Fruit fly (Drosophila melanogaster) whole organism, pupa: ENCODE results near the gene Delta.

ENCODE experiments used
- CG10348 ChIP-seq: fragments of 200-800 bp; sonication (Bioruptor generic); IDR thresholded peaks from 2 replicates; pipeline ENCODE4 v1.3.6; 2022; ENCODE audit warnings: missing biosample characterization, missing genetic modification characterization
- CG12605 ChIP-seq: fragments of 200-800 bp; sonication (Bioruptor generic); IDR thresholded peaks from 2 replicates; pipeline ENCODE4 v1.3.6; 2022; ENCODE audit warnings: missing biosample characterization, missing genetic modification characterization
- CG13204 ChIP-seq: fragments of 200-800 bp; sonication (Bioruptor generic); optimal IDR thresholded peaks from 2 replicates; lab custom pipeline; 2018; ENCODE audit warnings: missing biosample characterization, mild to moderate bottlenecking, missing genetic modification characterization, moderate library complexity
- CG14655 ChIP-seq: fragments of 200-800 bp; sonication (Bioruptor generic); optimal IDR thresholded peaks from 3 replicates; lab custom pipeline; 2017; ENCODE audit warnings: mild to moderate bottlenecking, missing biosample characterization, missing genetic modification reagents, missing genetic modification characterization
- CG15710 ChIP-seq: fragments of 200-800 bp; sonication (Bioruptor generic); optimal IDR thresholded peaks from 2 replicates; lab custom pipeline; 2018; ENCODE audit warnings: missing biosample characterization, mild to moderate bottlenecking, missing genetic modification characterization, moderate library complexity
- CG17806 ChIP-seq: fragments of 200-800 bp; sonication (Bioruptor generic); optimal IDR thresholded peaks from 2 replicates; lab custom pipeline; 2018; ENCODE audit warnings: missing biosample characterization, mild to moderate bottlenecking, missing genetic modification characterization, moderate library complexity
- CG32121 ChIP-seq: fragments of 200-800 bp; sonication (Bioruptor generic); IDR thresholded peaks from 2 replicates; pipeline ENCODE4 v1.3.6; 2022; ENCODE audit warnings: missing biosample characterization, missing genetic modification characterization
- CG34367 ChIP-seq: fragments of 200-800 bp; sonication (Bioruptor generic); optimal IDR thresholded peaks from 2 replicates; lab custom pipeline; 2018; ENCODE audit warnings: missing biosample characterization, mild to moderate bottlenecking, missing genetic modification characterization
- CG4496 ChIP-seq: fragments of 200-800 bp; sonication (Bioruptor generic); IDR thresholded peaks from 3 replicates; pipeline ENCODE4 v1.3.6; 2022; ENCODE audit warnings: missing biosample characterization, missing genetic modification characterization
- CG8159 ChIP-seq: fragments of 200-800 bp; sonication (Bioruptor generic); optimal IDR thresholded peaks from 3 replicates; lab custom pipeline; 2018; ENCODE audit warnings: missing biosample characterization, mild to moderate bottlenecking, missing genetic modification characterization, moderate library complexity
- CG8301 ChIP-seq: fragments of 200-800 bp; sonication (Bioruptor generic); optimal IDR thresholded peaks from 2 replicates; lab custom pipeline; 2018; ENCODE audit warnings: missing biosample characterization, mild to moderate bottlenecking, missing genetic modification characterization
- CG9948 ChIP-seq: fragments of 200-800 bp; sonication (Bioruptor generic); optimal IDR thresholded peaks from 2 replicates; lab custom pipeline; 2018; ENCODE audit warnings: missing biosample characterization, mild to moderate bottlenecking, missing genetic modification characterization, moderate library complexity
- D1 ChIP-seq: fragments of 200-800 bp; sonication (Bioruptor generic); optimal IDR thresholded peaks from 2 replicates; lab custom pipeline; 2018; ENCODE audit warnings: missing biosample characterization, mild to moderate bottlenecking, missing genetic modification characterization, moderate library complexity
- EcR ChIP-seq: fragments of 200-800 bp; sonication (Bioruptor generic); optimal IDR thresholded peaks from 3 replicates; lab custom pipeline; 2019; ENCODE audit warnings: missing biosample characterization, missing genetic modification characterization, mild to moderate bottlenecking, moderate library complexity, missing genetic modification reagents
- Ets98B ChIP-seq: fragments of 200-800 bp; sonication (Bioruptor generic); IDR thresholded peaks from 2 replicates; pipeline ENCODE4 v1.3.6; 2022; ENCODE audit warnings: missing biosample characterization, missing genetic modification characterization
- Pif1A ChIP-seq: fragments of 200-800 bp; sonication (Bioruptor generic); optimal IDR thresholded peaks from 3 replicates; lab custom pipeline; 2016; ENCODE audit warnings: missing biosample characterization, missing genetic modification characterization
- Pif1B ChIP-seq: fragments of 200-800 bp; sonication (Bioruptor generic); optimal IDR thresholded peaks from 3 replicates; lab custom pipeline; 2016; ENCODE audit warnings: missing biosample characterization, missing genetic modification characterization
- Snoo ChIP-seq: fragments of 200-800 bp; sonication (Bioruptor generic); optimal IDR thresholded peaks from 3 replicates; lab custom pipeline; 2017; ENCODE audit warnings: missing biosample characterization, mild to moderate bottlenecking, missing genetic modification characterization, inconsistent platforms
- fd96Ca ChIP-seq: fragments of 200-800 bp; sonication (Bioruptor generic); IDR thresholded peaks from 3 replicates; pipeline ENCODE4 v1.3.6; 2022; ENCODE audit warnings: missing biosample characterization, missing genetic modification characterization
- gl ChIP-seq: fragments of 200-800 bp; sonication (Bioruptor generic); optimal IDR thresholded peaks from 2 replicates; lab custom pipeline; 2018; ENCODE audit warnings: missing biosample characterization, mild to moderate bottlenecking, missing genetic modification characterization
- rn ChIP-seq: fragments of 200-800 bp; sonication (Bioruptor generic); IDR thresholded peaks from 2 replicates; pipeline ENCODE4 v1.3.6; 2022; ENCODE audit warnings: missing biosample characterization, missing genetic modification characterization

Delta gene

dm6 chr3R:19339205-19339724 is 13.2 kb upstream of the Delta start:
- TF ChIP-seq CG10348 (no peak), CG8301 (no peak), CG13204 (no peak), rn (GFP tag; lab: Robert Waterston, UW) (no peak), CG8159 (tag; lab: Kevin White, UChicago) (no peak), gl (tag; lab: Kevin White, UChicago) (no peak), CG9948 (tag; lab: Kevin White, UChicago) (no peak), CG32121 (GFP tag; lab: Robert Waterston, UW) (no peak)

dm6 chr3R:19335482-19335881 is 9.5 kb upstream of the Delta start:
- no peak for TF ChIP-seq CG32121 (GFP tag; lab: Robert Waterston, UW)
- TF ChIP-seq D1 (tag; lab: Kevin White, UChicago), result no peak
- no peak for TF ChIP-seq CG4496
- TF ChIP-seq gl (tag; lab: Kevin White, UChicago), result no peak
- no peak for TF ChIP-seq EcR (GFP tag; lab: Kevin White, UChicago)
- TF ChIP-seq CG14655 (GFP tag; lab: Kevin White, UChicago), result no peak
- no peak for TF ChIP-seq CG12605 (GFP tag; lab: Robert Waterston, UW)
- TF ChIP-seq CG9948 (tag; lab: Kevin White, UChicago), result no peak
- TF ChIP-seq CG13204, result no peak

DNA sequence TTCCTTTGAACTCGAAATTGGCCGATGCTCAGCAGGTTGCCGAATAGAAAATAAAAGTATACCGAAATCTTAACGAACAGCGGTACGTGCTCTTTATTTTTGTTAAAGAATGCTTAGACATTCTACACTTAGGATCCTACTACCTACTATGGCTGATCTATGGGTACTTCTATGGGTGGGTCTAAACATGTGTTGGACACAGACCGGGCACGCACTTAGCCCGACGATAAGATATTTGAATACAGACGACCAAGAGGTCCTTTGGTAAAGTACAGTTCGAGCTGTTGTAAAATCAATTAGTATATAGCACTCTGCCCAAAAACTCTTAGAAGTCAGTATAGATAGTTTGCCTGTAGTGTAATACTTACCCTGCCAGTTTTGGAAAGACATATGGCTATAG is 6.5 kb upstream of the Delta start:
- no peak for TF ChIP-seq Pif1A

- TF ChIP-seq CG8159 (tag; lab: Kevin White, UChicago) (no peak), Snoo (tag; lab: Kevin White, UChicago) (no peak), CG9948 (tag; lab: Kevin White, UChicago) (no peak), CG8301 (no peak), rn (GFP tag; lab: Robert Waterston, UW) (no peak), fd96Ca (GFP tag; lab: Robert Waterston, UW) (no peak), CG12605 (GFP tag; lab: Robert Waterston, UW) (no peak)
These were observed 6.0 kb upstream of the Delta start for dm6 chr3R:19332052-19332451.

- TF ChIP-seq D1 (tag; lab: Kevin White, UChicago), result no peak
- TF ChIP-seq EcR (GFP tag; lab: Kevin White, UChicago), result peak; percentile 61
- TF ChIP-seq CG4496, result no peak
- TF ChIP-seq CG32121 (GFP tag; lab: Robert Waterston, UW), result no peak
- peak; percentile 60 for TF ChIP-seq CG13204
- TF ChIP-seq, all 21 proteins: peak for 2
These were observed 2.7 kb upstream of the Delta start for dm6 chr3R:19328716-19329115.

- TF ChIP-seq CG34367 (tag; lab: Kevin White, UChicago) (no peak), Ets98B (no peak), CG12605 (GFP tag; lab: Robert Waterston, UW) (no peak), CG8301 (no peak), CG32121 (GFP tag; lab: Robert Waterston, UW) (no peak), Pif1A (no peak), CG4496 (no peak), D1 (tag; lab: Kevin White, UChicago) (no peak), rn (GFP tag; lab: Robert Waterston, UW) (no peak), CG14655 (GFP tag; lab: Kevin White, UChicago) (no peak), CG13204 (no peak), CG8159 (tag; lab: Kevin White, UChicago) (no peak), Snoo (tag; lab: Kevin White, UChicago) (no peak), gl (tag; lab: Kevin White, UChicago) (no peak)
These were observed 3.6 kb downstream of the Delta start for dm6 chr3R:19322386-19322785.

DNA sequence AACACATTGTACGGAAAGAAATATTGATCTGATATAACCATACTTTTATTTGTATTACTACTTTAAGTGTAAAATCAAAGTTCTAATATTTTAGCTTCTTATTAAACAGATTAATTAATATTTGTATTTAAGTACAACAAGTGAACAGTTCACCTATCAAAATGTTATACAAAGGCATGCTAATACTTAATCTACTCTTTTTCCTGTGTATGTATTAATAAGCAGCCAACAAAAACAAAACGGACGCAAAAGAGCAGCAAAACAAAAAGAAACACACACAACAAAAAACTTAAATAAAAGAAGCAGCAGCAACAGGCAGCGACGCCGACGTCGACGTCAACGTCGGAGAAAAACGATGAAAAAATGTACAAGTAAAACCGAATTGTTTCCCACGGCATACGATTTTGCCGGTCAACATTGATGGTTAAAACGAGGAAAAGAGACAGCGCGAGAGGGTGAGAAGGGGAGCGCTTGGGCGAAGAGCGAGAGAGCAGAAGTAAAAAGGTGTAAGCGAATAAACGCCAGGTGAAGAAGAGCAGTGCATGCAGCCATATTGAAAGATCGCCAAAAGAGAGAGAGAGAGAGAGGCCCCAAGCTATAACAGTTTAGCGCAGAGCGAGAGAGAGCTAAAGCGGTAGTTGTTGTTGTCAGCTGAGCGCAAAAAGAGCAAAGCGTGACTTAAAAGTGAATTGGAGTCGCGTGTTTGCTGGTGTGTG is 4.4 kb downstream of the Delta start:
- TF ChIP-seq CG13204 (peak; percentile 95), EcR (GFP tag; lab: Kevin White, UChicago) (peak; percentile 82), CG4496 (peak; percentile 82), Snoo (tag; lab: Kevin White, UChicago) (no peak), CG17806 (tag; lab: Kevin White, UChicago) (peak; percentile 83), CG8301 (peak; percentile 9), D1 (tag; lab: Kevin White, UChicago) (peak; percentile 7), Pif1A (peak; percentile 85), Pif1B (GFP tag; lab: Kevin White, UChicago) (peak; percentile 79), CG10348 (peak; percentile 47; the same call in 1 of the 2 replicates), Ets98B (peak; percentile 57; the same call in 1 of the 2 replicates), CG15710 (tag; lab: Kevin White, UChicago) (peak; percentile 87), CG14655 (GFP tag; lab: Kevin White, UChicago) (peak; percentile 56), CG12605 (GFP tag; lab: Robert Waterston, UW) (peak; percentile 91), CG34367 (tag; lab: Kevin White, UChicago) (peak; percentile 85), CG32121 (GFP tag; lab: Robert Waterston, UW) (peak; percentile 43; the same call in 1 of the 2 replicates), rn (GFP tag; lab: Robert Waterston, UW) (peak; percentile 39), CG9948 (tag; lab: Kevin White, UChicago) (peak; percentile 70), fd96Ca (GFP tag; lab: Robert Waterston, UW) (peak; percentile 42; the same call in 1 of the 3 replicates), CG8159 (tag; lab: Kevin White, UChicago) (peak; percentile 84), gl (tag; lab: Kevin White, UChicago) (peak; percentile 95)
